Worm (Caenorhabditis elegans): ENCODE data around the gene F25F2.1.

DNA sequence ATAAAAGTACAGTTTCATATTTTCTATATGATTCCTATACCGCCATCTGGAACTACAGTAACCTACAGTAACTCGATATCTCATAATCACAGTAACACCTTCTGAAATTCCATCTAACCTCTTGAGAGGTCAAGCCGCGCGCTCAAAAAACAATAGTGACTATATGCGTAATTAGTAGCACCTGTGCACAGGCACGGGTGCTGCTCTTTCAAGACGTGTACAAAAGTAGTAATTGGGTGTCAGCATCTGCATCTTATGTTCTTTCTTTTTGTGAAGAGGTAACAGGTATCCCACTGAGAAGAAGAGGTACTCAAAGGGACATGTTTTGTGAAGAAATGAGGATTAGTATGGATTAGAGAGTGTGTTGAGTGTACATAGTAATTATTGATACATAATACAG, 47.3 kb upstream of the F25F2.1 start:
- no peak for TF ChIP-seq him-1 (tag; optimal IDR thresholded peaks at IDR 0.05)
- TF ChIP-seq W03F9.2 (tag; optimal IDR thresholded peaks at IDR 0.05): no peak
- no peak for TF ChIP-seq dao-5 (tag; optimal IDR thresholded peaks at IDR 0.05)

All from whole organism, L4/young adult.